Worm (Caenorhabditis elegans): ENCODE data around the gene F11D11.4.

- no peak for TF ChIP-seq nhr-28 (tag; optimal IDR thresholded peaks at IDR 0.05)
- TF ChIP-seq nhr-25 (tag; optimal IDR thresholded peaks at IDR 0.05; ENCODE audit: borderline replicate concordance, insufficient read depth), result no peak
- TF ChIP-seq Y105C5A.15 (GFP tag; IDR thresholded peaks at IDR 0.05), result no peak
- no peak for TF ChIP-seq aly-2 (tag; optimal IDR thresholded peaks at IDR 0.05)
- TF ChIP-seq mxl-2 (GFP tag; conservative IDR thresholded peaks at IDR 0.05), result no peak
- TF ChIP-seq ceh-20 (GFP tag; IDR thresholded peaks at IDR 0.05), result no peak
- TF ChIP-seq rbr-2 (tag; optimal IDR thresholded peaks at IDR 0.05), result no peak
- TF ChIP-seq ama-1 (optimal IDR thresholded peaks at IDR 0.05), result no peak
These were observed 8.1 kb upstream of the F11D11.4 start, which contains the start of gene F11D11.6 for ce11 chrV:18753036-18753435.

Data from whole organism, L4 larva.